Fruit fly (Drosophila melanogaster): Measurements from ENCODE around the gene mew.
A peak's percentile ranks its signal among the peaks of the same experiment; 100 is the strongest.

mew gene

dm6 chrX:13226478-13226877, 31.8 kb downstream of the mew start:
- TF ChIP-seq Optix (GFP tag; IDR thresholded peaks at IDR 0.05), result no peak
- TF ChIP-seq tap (tag; optimal IDR thresholded peaks at IDR 0.05), result peak; percentile 41
- TF ChIP-seq NFAT (GFP tag; IDR thresholded peaks at IDR 0.05), result no peak
- TF ChIP-seq Abd-B (GFP tag; optimal IDR thresholded peaks at IDR 0.05), result peak; percentile 8
- TF ChIP-seq CG8924 (tag; optimal IDR thresholded peaks at IDR 0.05), result peak; percentile 47
- TF ChIP-seq CG10267 (tag; optimal IDR thresholded peaks at IDR 0.05), result peak; percentile 26
- no peak for TF ChIP-seq CG4404 (GFP tag; IDR thresholded peaks at IDR 0.05)
- peak; percentile 22; the same call in 1 of the 2 replicates for TF ChIP-seq Xrp1 (GFP tag; IDR thresholded peaks at IDR 0.05)
- peak; percentile 11 for TF ChIP-seq az2 (GFP tag; optimal IDR thresholded peaks at IDR 0.05)
- TF ChIP-seq ATbp (GFP tag; optimal IDR thresholded peaks at IDR 0.05), result peak; percentile 16
- TF ChIP-seq sug (tag; optimal IDR thresholded peaks at IDR 0.05), result no peak
- peak; percentile 66 for TF ChIP-seq Sox100B (GFP tag; optimal IDR thresholded peaks at IDR 0.05)
- TF ChIP-seq CG18764 (GFP tag; optimal IDR thresholded peaks at IDR 0.05), result no peak
- no peak for TF ChIP-seq CG7987 (GFP tag; optimal IDR thresholded peaks at IDR 0.05)
- TF ChIP-seq HLHmδ (GFP tag; optimal IDR thresholded peaks at IDR 0.05), result no peak
- TF ChIP-seq CG10979 (tag; optimal IDR thresholded peaks at IDR 0.05), result peak; percentile 59
- peak; percentile 13 for TF ChIP-seq CG13775 (GFP tag; optimal IDR thresholded peaks at IDR 0.05)
- TF ChIP-seq maf-S (GFP tag; optimal IDR thresholded peaks at IDR 0.05), result no peak
- peak; percentile 9 for TF ChIP-seq trem (tag; optimal IDR thresholded peaks at IDR 0.05)
- TF ChIP-seq CG18599 (GFP tag; optimal IDR thresholded peaks at IDR 0.05), result peak; percentile 10
- TF ChIP-seq CG4730 (GFP tag; IDR thresholded peaks at IDR 0.05), result no peak
- TF ChIP-seq CG17829 (tag; optimal IDR thresholded peaks at IDR 0.05), result peak; percentile 40
- TF ChIP-seq CG17359 (tag; optimal IDR thresholded peaks at IDR 0.05), result peak; percentile 64
- TF ChIP-seq CG17361 (GFP tag; IDR thresholded peaks at IDR 0.05), result peak; percentile 77; the same call in 2 of the 3 replicates
- TF ChIP-seq Dbx (GFP tag; IDR thresholded peaks at IDR 0.05), result no peak
- TF ChIP-seq Ptx1 (GFP tag; IDR thresholded peaks at IDR 0.05), result 0 out of 2 replicates have a peak, but pooled peaks have one; percentile 28
- no peak for TF ChIP-seq CG3838 (GFP tag; optimal IDR thresholded peaks at IDR 0.05)
- TF ChIP-seq Ets97D (GFP tag; optimal IDR thresholded peaks at IDR 0.05), result no peak
- no peak for TF ChIP-seq Ravus (GFP tag; IDR thresholded peaks at IDR 0.05)
- peak; percentile 50 for TF ChIP-seq gcm (GFP tag; optimal IDR thresholded peaks at IDR 0.05)
- TF ChIP-seq CG14710 (tag; optimal IDR thresholded peaks at IDR 0.05), result peak; percentile 42
- no peak for TF ChIP-seq Doc2 (GFP tag; IDR thresholded peaks at IDR 0.05)
- no peak for TF ChIP-seq unc-4 (GFP tag; IDR thresholded peaks at IDR 0.05; ENCODE audit: partially characterized antibody)
- TF ChIP-seq CG18262 (tag; optimal IDR thresholded peaks at IDR 0.05), result peak; percentile 68
- no peak for TF ChIP-seq lilli (GFP tag; optimal IDR thresholded peaks at IDR 0.05)
- peak; percentile 56 for TF ChIP-seq Oli (tag; optimal IDR thresholded peaks at IDR 0.05)
- no peak for TF ChIP-seq p53 (GFP tag; optimal IDR thresholded peaks at IDR 0.05)
- no peak for TF ChIP-seq Nf-YA (GFP tag; IDR thresholded peaks at IDR 0.05)
- peak; percentile 34; the same call in 1 of the 3 replicates for TF ChIP-seq row (GFP tag; IDR thresholded peaks at IDR 0.05)
- TF ChIP-seq grau (tag; optimal IDR thresholded peaks at IDR 0.05), result peak; percentile 49
- TF ChIP-seq CG13624 (GFP tag; optimal IDR thresholded peaks at IDR 0.05), result no peak
- TF ChIP-seq Hr51 (GFP tag; optimal IDR thresholded peaks at IDR 0.05), result peak in 1 of 2 experiments; percentile 66
- TF ChIP-seq wor (GFP tag; IDR thresholded peaks at IDR 0.05), result no peak
- TF ChIP-seq grn (GFP tag; optimal IDR thresholded peaks at IDR 0.05), result no peak
- TF ChIP-seq crol (GFP tag; IDR thresholded peaks at IDR 0.05), result 0 out of 2 replicates have a peak, but pooled peaks have one; percentile 11
- peak; percentile 67 for TF ChIP-seq CG31441 (GFP tag; IDR thresholded peaks at IDR 0.05)
- TF ChIP-seq unpg (GFP tag; optimal IDR thresholded peaks at IDR 0.05), result peak; percentile 53
- TF ChIP-seq CG16863 (GFP tag; optimal IDR thresholded peaks at IDR 0.05), result peak; percentile 5
- TF ChIP-seq CG9727 (GFP tag; optimal IDR thresholded peaks at IDR 0.05), result peak; percentile 8
- TF ChIP-seq CG15269 (tag; optimal IDR thresholded peaks at IDR 0.05), result peak; percentile 23
- peak; percentile 14 for TF ChIP-seq PHDP (tag; optimal IDR thresholded peaks at IDR 0.05)
